Worm (Caenorhabditis elegans) whole organism, L4 larva: Measurements from ENCODE around the gene C56G2.4.

ENCODE experiments used
- F37D6.2 ChIP-seq: sonication (generic microtip); optimal IDR thresholded peaks from 2 replicates; lab custom pipeline; 2016; ENCODE audit warnings: mild to moderate bottlenecking, missing genetic modification characterization, missing compliant biosample characterization
- R02D3.7 ChIP-seq: fragments of 150-350 bp; sonication (generic microtip); optimal IDR thresholded peaks from 3 replicates; lab custom pipeline; 2014; ENCODE audit warnings: missing biosample characterization, missing genetic modification characterization
- aly-2 ChIP-seq: sonication (generic microtip); optimal IDR thresholded peaks from 2 replicates; lab custom pipeline; 2018; ENCODE audit warnings: missing biosample characterization, missing genetic modification characterization
- ceh-28 ChIP-seq: fragments of 150-350 bp; optimal IDR thresholded peaks from 2 replicates; lab custom pipeline; 2014; ENCODE audit warnings: missing biosample characterization, missing genetic modification reagents, missing genetic modification characterization
- jun-1 ChIP-seq: fragments of 150-350 bp; optimal IDR thresholded peaks from 2 replicates; lab custom pipeline; 2014; ENCODE audit warnings: missing biosample characterization, missing genetic modification reagents, missing genetic modification characterization
- nhr-237 ChIP-seq: sonication (generic microtip); optimal IDR thresholded peaks from 2 replicates; lab custom pipeline; 2017; ENCODE audit warnings: missing biosample characterization, missing genetic modification characterization
- pqm-1 ChIP-seq: sonication (generic microtip); optimal IDR thresholded peaks from 2 replicates; lab custom pipeline; 2017; ENCODE audit warnings: missing biosample characterization, missing genetic modification characterization
- saeg-2 ChIP-seq: fragments of 200-800 bp; sonication (Bioruptor generic); IDR thresholded peaks from 2 replicates; pipeline ENCODE4 v1.3.6; 2022; ENCODE audit warnings: missing genetic modification reagents, missing genetic modification characterization, missing compliant biosample characterization
- snpc-4 ChIP-seq: fragments of 150-350 bp; optimal IDR thresholded peaks from 2 replicates; lab custom pipeline; 2014; ENCODE audit warnings: missing biosample characterization, missing genetic modification characterization
- unc-62 ChIP-seq, 3 experiments: fragments of 150-350 bp in 1 of 3; sonication (generic microtip); optimal IDR thresholded peaks in 2 of 3; peaks in 1 of 3; 1 replicate in 1 of 3; 2 replicates in 2 of 3; lab custom pipeline; 2014 to 2017; ENCODE audit warnings: missing biosample characterization in 3 of 3, missing genetic modification characterization in 3 of 3, missing genetic modification reagents in 3 of 3, missing genotype in 1 of 3

- TF ChIP-seq R02D3.7 (no peak), pqm-1 (tag; lab: Kevin White, UChicago) (no peak), ceh-28 (tag; lab: Kevin White, UChicago) (no peak), saeg-2 (no peak), F37D6.2 (tag; lab: Kevin White, UChicago) (no peak), jun-1 (tag; lab: Kevin White, UChicago) (no peak), unc-62 (GFP tag; optimal IDR thresholded peaks at IDR 0.05 in 1 of 2; lab: Kevin White, UChicago) (no peak), unc-62 (tag; optimal IDR thresholded peaks at IDR 0.05; lab: Kevin White, UChicago) (no peak), snpc-4 (tag; lab: Kevin White, UChicago) (no peak), nhr-237 (no peak), aly-2 (tag; lab: Kevin White, UChicago) (no peak)
These were observed 27.7 kb upstream of the C56G2.4 start for ce11 chrIII:6303787-6304186.
